Fruit fly (Drosophila melanogaster): Measurements from ENCODE around the gene CG17544.
A peak's percentile ranks its signal among the peaks of the same experiment; 100 is the strongest.

The CG17544 gene

dm6 chr2L:19378620-19379019 lies 19.7 kb downstream of the CG17544 start (continued):
- TF ChIP-seq CG11456 (GFP tag; IDR thresholded peaks at IDR 0.05): no peak
- no peak for TF ChIP-seq tap (tag; optimal IDR thresholded peaks at IDR 0.05)
- no peak for TF ChIP-seq fd96Cb (tag; optimal IDR thresholded peaks at IDR 0.05)
- TF ChIP-seq Spps (tag; optimal IDR thresholded peaks at IDR 0.05): no peak

- peak; percentile 49 for TF ChIP-seq sqz (GFP tag; optimal IDR thresholded peaks at IDR 0.05)
- TF ChIP-seq CG12769 (tag; optimal IDR thresholded peaks at IDR 0.05): peak; percentile 44
- no peak for TF ChIP-seq HLHmδ (GFP tag; optimal IDR thresholded peaks at IDR 0.05)
- peak; percentile 50 for TF ChIP-seq Ssrp (tag; optimal IDR thresholded peaks at IDR 0.05)
- no peak for TF ChIP-seq disco-r (GFP tag; optimal IDR thresholded peaks at IDR 0.05)
- no peak for TF ChIP-seq NK7.1 (GFP tag; optimal IDR thresholded peaks at IDR 0.05)
- TF ChIP-seq CG7271 (tag; optimal IDR thresholded peaks at IDR 0.05): no peak
- TF ChIP-seq E2f1 (GFP tag; IDR thresholded peaks at IDR 0.05): peak; percentile 42; the same call in 1 of the 2 replicates
- TF ChIP-seq CrebB (tag; optimal IDR thresholded peaks at IDR 0.05): no peak
- peak; percentile 13 for TF ChIP-seq CG1529 (GFP tag; optimal IDR thresholded peaks at IDR 0.05)
- TF ChIP-seq CHES-1-like (GFP tag; optimal IDR thresholded peaks at IDR 0.05): no peak
- no peak; the same call in 1 of the 2 replicates for TF ChIP-seq Nf-YA (GFP tag; IDR thresholded peaks at IDR 0.05)
- TF ChIP-seq tgo (GFP tag; IDR thresholded peaks at IDR 0.05): no peak; the same call in 2 of the 3 replicates
- peak; percentile 50 for TF ChIP-seq CG2202 (tag; optimal IDR thresholded peaks at IDR 0.05)
- peak; percentile 20 for TF ChIP-seq CG17385 (GFP tag; optimal IDR thresholded peaks at IDR 0.05)
- TF ChIP-seq MTF-1 (GFP tag; optimal IDR thresholded peaks at IDR 0.05; ENCODE audit: borderline replicate concordance): no peak
- TF ChIP-seq phol (tag; optimal IDR thresholded peaks at IDR 0.05): peak; percentile 71
- TF ChIP-seq knrl (GFP tag; IDR thresholded peaks at IDR 0.05; ENCODE audit: partially characterized antibody): no peak
- no peak for TF ChIP-seq YL-1 (GFP tag; optimal IDR thresholded peaks at IDR 0.05)
- no peak for TF ChIP-seq tx (GFP tag; optimal IDR thresholded peaks at IDR 0.05)
- TF ChIP-seq CG4707 (GFP tag; optimal IDR thresholded peaks at IDR 0.05): no peak
- TF ChIP-seq Gsc (GFP tag; IDR thresholded peaks at IDR 0.05): no peak
- no peak for TF ChIP-seq Atf6 (GFP tag; IDR thresholded peaks at IDR 0.05)
- TF ChIP-seq shn (GFP tag; optimal IDR thresholded peaks at IDR 0.05): no peak
- no peak for TF ChIP-seq CG13287 (GFP tag; IDR thresholded peaks at IDR 0.05; ENCODE audit: partially characterized antibody)
- no peak for TF ChIP-seq Aef1 (GFP tag; IDR thresholded peaks at IDR 0.05)
- no peak for TF ChIP-seq nerfin-2 (GFP tag; IDR thresholded peaks at IDR 0.05; ENCODE audit: partially characterized antibody)
- TF ChIP-seq stc (GFP tag; IDR thresholded peaks at IDR 0.05): no peak
- TF ChIP-seq ewg (GFP tag; optimal IDR thresholded peaks at IDR 0.05): peak; percentile 5
- TF ChIP-seq grau (tag; optimal IDR thresholded peaks at IDR 0.05): peak; percentile 52
- no peak for TF ChIP-seq fd64A (GFP tag; optimal IDR thresholded peaks at IDR 0.05)
- TF ChIP-seq CG12236 (GFP tag; optimal IDR thresholded peaks at IDR 0.05): no peak
- TF ChIP-seq vnd (GFP tag; IDR thresholded peaks at IDR 0.05; ENCODE audit: partially characterized antibody): no peak
- TF ChIP-seq CG6791 (GFP tag; IDR thresholded peaks at IDR 0.05; ENCODE audit: partially characterized antibody): no peak
- no peak for TF ChIP-seq lmd (GFP tag; IDR thresholded peaks at IDR 0.05)
- no peak for TF ChIP-seq CG9797 (GFP tag; optimal IDR thresholded peaks at IDR 0.05)
- TF ChIP-seq CG12155 (GFP tag; optimal IDR thresholded peaks at IDR 0.05): peak; percentile 33
- TF ChIP-seq Sox102F (GFP tag; optimal IDR thresholded peaks at IDR 0.05): peak; percentile 49
- TF ChIP-seq CG7786 (GFP tag; optimal IDR thresholded peaks at IDR 0.05): no peak
- peak; percentile 73 for TF ChIP-seq gem (tag; optimal IDR thresholded peaks at IDR 0.05)
- no peak for TF ChIP-seq CG13296 (GFP tag; optimal IDR thresholded peaks at IDR 0.05)
- no peak for TF ChIP-seq Lpt (GFP tag; optimal IDR thresholded peaks at IDR 0.05)
- peak; percentile 59 for TF ChIP-seq CG7839 (tag; optimal IDR thresholded peaks at IDR 0.05)
These were observed 20.9 kb downstream of the CG17544 start for dm6 chr2L:19377129-19378083.
